Worm (Caenorhabditis elegans) whole organism, L4 larva: ENCODE measurements around the gene C16C10.4.

Experiments
- F44E2.7 ChIP-seq: fragments of 200-800 bp; sonication (Bioruptor generic); IDR thresholded peaks from 2 replicates; pipeline ENCODE4 v2.1.2; 2022; ENCODE audit warnings: missing genetic modification characterization, missing compliant biosample characterization
- attf-4 ChIP-seq: sonication (generic microtip); optimal IDR thresholded peaks from 3 replicates; lab custom pipeline; 2017; ENCODE audit warnings: missing biosample characterization, missing genetic modification characterization
- ceh-28 ChIP-seq: fragments of 150-350 bp; optimal IDR thresholded peaks from 2 replicates; lab custom pipeline; 2014; ENCODE audit warnings: missing biosample characterization, missing genetic modification reagents, missing genetic modification characterization
- fos-1 ChIP-seq: fragments of 150-350 bp; optimal IDR thresholded peaks from 2 replicates; lab custom pipeline; 2014; ENCODE audit warnings: missing biosample characterization, missing genetic modification characterization
- gei-8 ChIP-seq: fragments of 200-800 bp; sonication (Bioruptor generic); optimal IDR thresholded peaks from 2 replicates; lab custom pipeline; 2018; ENCODE audit warnings: mild to moderate bottlenecking, missing genetic modification characterization, missing compliant biosample characterization
- lin-13 ChIP-seq: fragments of 150-350 bp; optimal IDR thresholded peaks from 2 replicates; lab custom pipeline; 2014; ENCODE audit warnings: missing biosample characterization, missing genetic modification reagents, missing genetic modification characterization
- lin-29 ChIP-seq: fragments of 200-800 bp; sonication (Bioruptor generic); IDR thresholded peaks from 2 replicates; pipeline ENCODE4 v1.3.6; 2022; ENCODE audit warnings: missing genetic modification reagents, missing genetic modification characterization, missing compliant biosample characterization
- mep-1 ChIP-seq: fragments of 150-350 bp; sonication (generic microtip); optimal IDR thresholded peaks from 3 replicates; lab custom pipeline; 2014; ENCODE audit warnings: missing biosample characterization, missing genetic modification characterization
- nhr-10 ChIP-seq: fragments of 150-350 bp; optimal IDR thresholded peaks from 2 replicates; lab custom pipeline; 2014; ENCODE audit warnings: missing biosample characterization, missing genetic modification characterization
- nhr-102 ChIP-seq: sonication (generic microtip); optimal IDR thresholded peaks from 2 replicates; lab custom pipeline; 2016; ENCODE audit warnings: mild to moderate bottlenecking, missing genetic modification characterization, moderate library complexity, missing compliant biosample characterization
- pqm-1 ChIP-seq: sonication (generic microtip); optimal IDR thresholded peaks from 2 replicates; lab custom pipeline; 2017; ENCODE audit warnings: missing biosample characterization, missing genetic modification characterization
- unc-130 ChIP-seq: sonication (generic microtip); optimal IDR thresholded peaks from 2 replicates; lab custom pipeline; 2016; ENCODE audit warnings: missing genetic modification reagents, missing genetic modification characterization, missing compliant biosample characterization
- zfp-2 ChIP-seq: sonication (generic microtip); optimal IDR thresholded peaks from 2 replicates; lab custom pipeline; 2016; ENCODE audit warnings: mild to moderate bottlenecking, missing genetic modification characterization, missing compliant biosample characterization

DNA sequence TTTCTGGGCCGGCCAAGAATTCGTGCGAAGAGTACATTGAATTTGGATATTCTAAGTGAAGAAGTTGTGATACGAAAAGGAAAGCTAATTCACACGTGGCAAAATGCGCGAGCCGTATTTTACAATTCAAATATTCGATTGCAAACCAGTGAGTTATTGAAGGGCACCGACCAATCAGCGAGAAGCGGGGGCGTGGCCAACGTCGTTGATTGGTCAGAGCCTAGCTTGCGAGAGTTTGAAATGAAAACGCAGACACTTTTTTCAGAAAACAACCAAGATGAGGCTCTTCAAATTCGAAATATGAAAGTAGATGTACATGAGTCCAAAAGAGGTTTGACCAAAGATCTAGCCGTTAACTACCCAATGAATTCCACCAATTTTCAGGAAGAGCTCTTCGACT lies 39.5 kb downstream of the C16C10.4 start:
- TF ChIP-seq lin-13 (GFP tag; lab: Kevin White, UChicago), result no peak
- no peak for TF ChIP-seq lin-29
- TF ChIP-seq gei-8 (GFP tag; lab: Kevin White, UChicago), result no peak
- no peak for TF ChIP-seq F44E2.7 (GFP tag; lab: Robert Waterston, UW)
- no peak for TF ChIP-seq nhr-10 (tag; lab: Kevin White, UChicago)
- no peak for TF ChIP-seq zfp-2
- TF ChIP-seq unc-130 (GFP tag; lab: Kevin White, UChicago), result no peak
- TF ChIP-seq attf-4 (tag; lab: Kevin White, UChicago), result no peak
- TF ChIP-seq pqm-1 (tag; lab: Kevin White, UChicago), result no peak
- TF ChIP-seq ceh-28 (tag; lab: Kevin White, UChicago), result no peak
- no peak for TF ChIP-seq fos-1
- no peak for TF ChIP-seq nhr-102 (tag; lab: Kevin White, UChicago)
- TF ChIP-seq mep-1 (tag; lab: Kevin White, UChicago), result no peak
